Worm (Caenorhabditis elegans): ENCODE measurements around the gene vglu-2.

DNA sequence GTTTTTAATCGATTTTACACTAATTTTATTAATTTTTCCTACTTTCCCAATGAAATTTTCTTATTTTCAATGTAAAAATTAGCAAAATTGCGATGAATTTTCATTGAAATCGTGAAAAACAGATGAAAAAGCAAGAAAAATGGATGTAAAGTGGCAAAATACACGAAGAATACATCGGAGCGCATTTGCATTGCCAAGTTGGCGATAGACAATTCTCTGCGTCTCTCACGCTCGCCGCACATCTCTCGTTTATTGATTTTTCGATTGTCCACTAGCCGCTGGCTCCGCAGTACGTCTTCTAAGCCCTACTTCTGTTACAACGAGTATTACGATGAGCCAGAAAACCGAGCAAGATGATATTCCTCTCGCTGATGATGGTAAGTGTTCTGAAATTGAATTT, 23.8 kb downstream of the vglu-2 start, which contains the start of gene unc-69:
- TF ChIP-seq ama-1 (optimal IDR thresholded peaks at IDR 0.05) (no peak), aly-1 (tag; optimal IDR thresholded peaks at IDR 0.05) (no peak), tbx-37 (GFP tag; conservative IDR thresholded peaks at IDR 0.05) (no peak), hmbx-1 (tag; optimal IDR thresholded peaks at IDR 0.05) (no peak), sea-1 (GFP tag; conservative IDR thresholded peaks at IDR 0.05) (no peak), pes-1 (GFP tag; IDR thresholded peaks at IDR 0.05) (no peak), flt-1 (GFP tag; IDR thresholded peaks at IDR 0.05) (no peak)

Measured in whole organism, early embryonic.